Fruit fly (Drosophila melanogaster): Measurements from ENCODE around the gene CG3982.

DNA sequence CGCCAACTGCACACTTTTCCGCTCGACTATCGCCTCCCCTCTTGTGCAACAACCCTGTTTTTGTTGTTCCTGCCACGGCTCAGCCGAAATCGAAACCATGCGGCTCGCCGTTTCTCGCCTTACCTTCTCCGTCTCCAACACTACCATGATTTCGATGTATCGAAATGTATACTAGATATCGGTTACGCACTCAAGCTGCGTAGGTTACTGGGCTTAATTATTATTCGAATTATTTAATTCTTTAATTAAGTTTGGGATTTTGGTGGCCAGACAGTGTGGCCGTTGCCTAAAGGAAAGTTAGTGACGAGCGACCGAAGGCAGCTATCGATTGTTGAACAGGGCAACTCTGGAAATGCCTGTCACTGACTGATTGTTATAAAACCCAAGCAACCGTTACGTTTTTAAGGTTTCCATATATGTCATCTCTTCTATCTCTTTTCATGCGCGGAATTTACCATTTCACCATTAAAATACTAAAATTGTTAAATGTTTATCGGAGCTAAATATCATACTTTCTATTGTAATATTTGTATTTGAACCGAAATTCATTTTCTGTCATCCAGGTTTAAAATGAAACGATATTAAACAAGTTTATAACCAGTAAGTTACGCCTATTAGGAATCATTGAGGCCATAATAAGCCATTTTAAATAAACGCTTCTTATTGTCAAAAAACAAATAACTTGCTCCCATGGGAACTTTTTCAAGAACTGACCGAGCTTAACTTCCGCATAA lies 14.9 kb downstream of the CG3982 start, which contains the start of gene eIF4E1:
- TF ChIP-seq insv (optimal IDR thresholded peaks at IDR 0.05) = no peak
- no peak for TF ChIP-seq psq (optimal IDR thresholded peaks at IDR 0.05)
- no peak for TF ChIP-seq Sin3A (optimal IDR thresholded peaks at IDR 0.05)

Measured in Kc167 (cell line).